Worm (Caenorhabditis elegans): ENCODE results near the gene F36H9.10.

DNA sequence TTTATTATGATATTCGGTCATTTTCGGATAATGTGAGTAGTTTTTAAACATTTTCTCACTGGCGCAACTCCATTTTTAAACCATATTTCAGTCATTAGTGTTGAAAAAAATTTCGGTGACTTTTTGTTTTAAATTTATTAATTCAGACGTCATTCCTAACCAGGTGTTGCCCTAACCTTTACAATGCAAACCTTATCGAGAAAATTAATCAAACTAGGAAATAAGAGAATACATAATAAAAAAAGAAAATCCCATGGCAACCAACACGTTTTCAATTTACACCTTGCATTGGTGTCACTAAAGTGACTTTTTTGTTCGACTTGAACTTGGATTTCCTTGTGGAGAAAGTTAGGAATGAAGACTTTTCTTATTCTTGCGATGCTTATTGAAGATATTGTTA, 9.8 kb upstream of the F36H9.10 start, which contains the start of gene F36H9.2:
- no peak for TF ChIP-seq fkh-6 (tag; optimal IDR thresholded peaks at IDR 0.05)
- no peak for TF ChIP-seq ama-1 (optimal IDR thresholded peaks at IDR 0.05)
- no peak for TF ChIP-seq nhr-11 (tag; optimal IDR thresholded peaks at IDR 0.05)
- TF ChIP-seq ceh-31 (tag; optimal IDR thresholded peaks at IDR 0.05), result no peak
- no peak for TF ChIP-seq elt-4 (tag; optimal IDR thresholded peaks at IDR 0.05)
- TF ChIP-seq pag-3 (tag; optimal IDR thresholded peaks at IDR 0.05; ENCODE audit: borderline replicate concordance), result no peak
- no peak for TF ChIP-seq pha-4 (tag; optimal IDR thresholded peaks at IDR 0.05)
- TF ChIP-seq nhr-232 (tag; optimal IDR thresholded peaks at IDR 0.05), result no peak
- TF ChIP-seq syd-9 (tag; optimal IDR thresholded peaks at IDR 0.05), result no peak
- no peak for TF ChIP-seq unc-42 (tag; optimal IDR thresholded peaks at IDR 0.05)
- TF ChIP-seq pqm-1 (tag; optimal IDR thresholded peaks at IDR 0.05), result no peak

All from whole organism, late embryonic.